Fruit fly (Drosophila melanogaster) whole organism, embryonic: ENCODE measurements around the gene apn.

ENCODE experiments used
- CG10366 ChIP-seq: fragments of 200-800 bp; sonication (Bioruptor generic); IDR thresholded peaks from 2 replicates; pipeline ENCODE4 v1.3.6; 2022; ENCODE audit warnings: missing biosample characterization, missing genetic modification characterization
- CG11695 ChIP-seq: fragments of 200-800 bp; sonication (Bioruptor generic); IDR thresholded peaks from 3 replicates; pipeline ENCODE4 v1.3.6; 2022; ENCODE audit warnings: missing biosample characterization, missing genetic modification characterization
- CG12071 ChIP-seq: fragments of 200-800 bp; sonication (Bioruptor generic); optimal IDR thresholded peaks from 3 replicates; lab custom pipeline; 2018; ENCODE audit warnings: missing biosample characterization, mild to moderate bottlenecking, missing genetic modification characterization
- CG12744 ChIP-seq: fragments of 200-800 bp; sonication (Bioruptor generic); optimal IDR thresholded peaks from 2 replicates; lab custom pipeline; 2016; ENCODE audit warnings: missing biosample characterization, missing genetic modification characterization
- CG12769 ChIP-seq: fragments of 200-800 bp; sonication (Bioruptor generic); optimal IDR thresholded peaks from 2 replicates; lab custom pipeline; 2019; ENCODE audit warnings: missing biosample characterization, mild to moderate bottlenecking, missing genetic modification characterization, moderate library complexity
- CG14441 ChIP-seq: fragments of 200-800 bp; sonication (Bioruptor generic); IDR thresholded peaks from 2 replicates; pipeline ENCODE4 v1.3.6; 2022; ENCODE audit warnings: missing biosample characterization, missing genetic modification characterization
- CG17328 ChIP-seq: fragments of 200-800 bp; sonication (Bioruptor generic); IDR thresholded peaks from 2 replicates; pipeline ENCODE4 v1.3.6; 2022; ENCODE audit warnings: missing biosample characterization, missing genetic modification characterization
- CG17359 ChIP-seq: fragments of 200-800 bp; sonication (Bioruptor generic); optimal IDR thresholded peaks from 3 replicates; lab custom pipeline; 2018; ENCODE audit warnings: missing biosample characterization, mild to moderate bottlenecking, missing genetic modification characterization, moderate library complexity
- CG2120 ChIP-seq: fragments of 200-800 bp; sonication (Bioruptor generic); optimal IDR thresholded peaks from 3 replicates; lab custom pipeline; 2016; ENCODE audit warnings: missing biosample characterization, missing genetic modification characterization
- CG3163 ChIP-seq: fragments of 200-800 bp; sonication (Bioruptor generic); optimal IDR thresholded peaks from 3 replicates; lab custom pipeline; 2016; ENCODE audit warnings: missing biosample characterization, missing genetic modification characterization
- CG6175 ChIP-seq: fragments of 200-800 bp; sonication (Bioruptor generic); IDR thresholded peaks from 3 replicates; pipeline ENCODE4 v1.3.6; 2022; ENCODE audit warnings: missing biosample characterization, missing genetic modification characterization
- CG6854 ChIP-seq: fragments of 200-800 bp; sonication (Bioruptor generic); optimal IDR thresholded peaks from 3 replicates; lab custom pipeline; 2017; ENCODE audit warnings: missing biosample characterization, mild to moderate bottlenecking, missing genetic modification characterization
- CG7786 ChIP-seq: fragments of 200-800 bp; sonication (Bioruptor generic); optimal IDR thresholded peaks from 2 replicates; lab custom pipeline; 2016; ENCODE audit warnings: missing biosample characterization, missing genetic modification characterization
- CG8388 ChIP-seq: fragments of 200-800 bp; sonication (Bioruptor generic); optimal IDR thresholded peaks from 2 replicates; lab custom pipeline; 2019; ENCODE audit warnings: missing biosample characterization, mild to moderate bottlenecking, missing genetic modification characterization, moderate library complexity
- D ChIP-seq, 2 experiments: fragments of 200-800 bp in 1 of 2; fragments of >200 bp in 1 of 2; sonication (Bioruptor generic) in 1 of 2; optimal IDR thresholded peaks; 2 replicates in 1 of 2; 3 replicates in 1 of 2; lab custom pipeline; 2017; ENCODE audit warnings: mild to moderate bottlenecking in 1 of 2, missing biosample characterization in 1 of 2, missing genetic modification characterization in 1 of 2, missing genetic modification reagents in 1 of 2
- Dek ChIP-seq: fragments of 200-800 bp; sonication (Bioruptor generic); optimal IDR thresholded peaks from 3 replicates; lab custom pipeline; 2019; ENCODE audit warnings: missing biosample characterization, mild to moderate bottlenecking, missing genetic modification characterization, moderate library complexity
- E2f2 ChIP-seq: fragments of 200-800 bp; sonication (Bioruptor generic); IDR thresholded peaks from 2 replicates; pipeline ENCODE4 v1.3.6; 2022; ENCODE audit warnings: missing biosample characterization, missing genetic modification characterization
- H2.0 ChIP-seq: fragments of 200-800 bp; sonication (Bioruptor generic); IDR thresholded peaks from 2 replicates; pipeline ENCODE4 v1.3.6; 2022; ENCODE audit warnings: missing biosample characterization, missing genetic modification characterization
- MESR4 ChIP-seq: fragments of 200-800 bp; sonication (Bioruptor generic); optimal IDR thresholded peaks from 2 replicates; lab custom pipeline; 2018; ENCODE audit warnings: missing biosample characterization, mild to moderate bottlenecking, missing genetic modification characterization, moderate library complexity
- Max ChIP-seq: fragments of 200-800 bp; sonication (Bioruptor generic); optimal IDR thresholded peaks from 2 replicates; lab custom pipeline; 2016; ENCODE audit warnings: missing biosample characterization, mild to moderate bottlenecking, missing genetic modification characterization
- NfI ChIP-seq: fragments of 200-800 bp; sonication (Bioruptor generic); optimal IDR thresholded peaks from 3 replicates; lab custom pipeline; 2018; ENCODE audit warnings: missing biosample characterization, mild to moderate bottlenecking, missing genetic modification characterization, moderate library complexity
- Oli ChIP-seq: fragments of 200-800 bp; sonication (Bioruptor generic); optimal IDR thresholded peaks from 2 replicates; lab custom pipeline; 2018; ENCODE audit warnings: missing biosample characterization, mild to moderate bottlenecking, missing genetic modification characterization, moderate library complexity
- PHDP ChIP-seq: fragments of 200-800 bp; sonication (Bioruptor generic); optimal IDR thresholded peaks from 3 replicates; lab custom pipeline; 2018; ENCODE audit warnings: missing biosample characterization, mild to moderate bottlenecking, missing genetic modification characterization, moderate library complexity
- Rx ChIP-seq: fragments of 200-800 bp; sonication (Bioruptor generic); IDR thresholded peaks from 2 replicates; pipeline ENCODE4 v1.3.6; 2022; ENCODE audit warnings: missing biosample characterization, missing genetic modification characterization
- bcd ChIP-seq: fragments of 200-800 bp; sonication (Bioruptor generic); optimal IDR thresholded peaks from 2 replicates; lab custom pipeline; 2017; ENCODE audit warnings: missing biosample characterization, mild to moderate bottlenecking, missing genetic modification characterization
- bowl ChIP-seq: fragments of 200-800 bp; sonication (Bioruptor generic); IDR thresholded peaks from 2 replicates; pipeline ENCODE4 v1.3.6; 2022; ENCODE audit warnings: missing biosample characterization, missing genetic modification characterization
- ci ChIP-seq: fragments of 200-800 bp; sonication (Bioruptor generic); IDR thresholded peaks from 3 replicates; pipeline ENCODE4 v1.3.6; 2022; ENCODE audit warnings: missing biosample characterization, missing genetic modification characterization
- dm ChIP-seq: fragments of 200-800 bp; sonication (Bioruptor generic); optimal IDR thresholded peaks from 3 replicates; lab custom pipeline; 2016; ENCODE audit warnings: missing biosample characterization, missing genetic modification characterization
- dmrt99B ChIP-seq: fragments of 200-800 bp; sonication (Bioruptor generic); optimal IDR thresholded peaks from 2 replicates; lab custom pipeline; 2018; ENCODE audit warnings: missing biosample characterization, mild to moderate bottlenecking, missing genetic modification characterization, moderate library complexity
- dpn ChIP-seq, 2 experiments: fragments of 200-800 bp; sonication (Bioruptor generic); optimal IDR thresholded peaks; 3 replicates each; lab custom pipeline; 2016; ENCODE audit warnings: missing biosample characterization in 2 of 2, missing genetic modification characterization in 2 of 2
- esg ChIP-seq: fragments of 200-800 bp; sonication (Bioruptor generic); conservative IDR thresholded peaks from 2 replicates; pipeline ENCODE4 v1.3.6; 2022; ENCODE audit warnings: missing biosample characterization, missing genetic modification characterization
- fd96Cb ChIP-seq: fragments of 200-800 bp; sonication (Bioruptor generic); optimal IDR thresholded peaks from 2 replicates; lab custom pipeline; 2018; ENCODE audit warnings: missing biosample characterization, mild to moderate bottlenecking, missing genetic modification characterization, moderate library complexity
- gro ChIP-seq: fragments of 200-800 bp; sonication (Bioruptor generic); optimal IDR thresholded peaks from 2 replicates; lab custom pipeline; 2016; ENCODE audit warnings: missing biosample characterization, missing genetic modification characterization
- hbn ChIP-seq: fragments of 200-800 bp; sonication (Bioruptor generic); IDR thresholded peaks from 2 replicates; pipeline ENCODE4 v1.3.6; 2022; ENCODE audit warnings: missing biosample characterization, missing genetic modification characterization; ENCODE audit not compliant: partially characterized antibody
- jigr1 ChIP-seq: fragments of 200-800 bp; sonication (Bioruptor generic); IDR thresholded peaks from 3 replicates; pipeline ENCODE4 v1.3.6; 2022; ENCODE audit warnings: missing biosample characterization, missing genetic modification characterization
- ken ChIP-seq: fragments of 200-800 bp; sonication (Bioruptor generic); IDR thresholded peaks from 3 replicates; pipeline ENCODE4 v1.3.6; 2022; ENCODE audit warnings: missing biosample characterization, missing genetic modification characterization
- nmo ChIP-seq: fragments of 200-800 bp; sonication (Bioruptor generic); optimal IDR thresholded peaks from 2 replicates; lab custom pipeline; 2018; ENCODE audit warnings: missing biosample characterization, mild to moderate bottlenecking, missing genetic modification characterization, moderate library complexity
- repo ChIP-seq: fragments of 200-800 bp; sonication (Bioruptor generic); optimal IDR thresholded peaks from 2 replicates; lab custom pipeline; 2016; ENCODE audit warnings: missing biosample characterization, missing genetic modification characterization
- sisA ChIP-seq: fragments of 200-800 bp; sonication (Bioruptor generic); IDR thresholded peaks from 2 replicates; pipeline ENCODE4 v1.3.6; 2022; ENCODE audit warnings: missing biosample characterization, missing genetic modification characterization
- slbo ChIP-seq: fragments of 200-800 bp; sonication (Bioruptor generic); IDR thresholded peaks from 2 replicates; pipeline ENCODE4 v1.3.6; 2022; ENCODE audit warnings: missing biosample characterization, missing genetic modification characterization
- so ChIP-seq: fragments of 200-800 bp; sonication (Bioruptor generic); IDR thresholded peaks from 3 replicates; pipeline ENCODE4 v1.3.6; 2022; ENCODE audit warnings: missing biosample characterization, missing genetic modification characterization
- stwl ChIP-seq: fragments of 200-800 bp; sonication (Bioruptor generic); optimal IDR thresholded peaks from 3 replicates; lab custom pipeline; 2018; ENCODE audit warnings: missing biosample characterization, mild to moderate bottlenecking, missing genetic modification characterization, moderate library complexity
- sug ChIP-seq: fragments of 200-800 bp; optimal IDR thresholded peaks from 2 replicates; lab custom pipeline; 2019; ENCODE audit warnings: missing biosample characterization, mild to moderate bottlenecking, missing genetic modification characterization, moderate library complexity
- tll ChIP-seq, 2 experiments: fragments of 200-800 bp in 1 of 2; fragments of >200 bp in 1 of 2; sonication (Bioruptor generic) in 1 of 2; optimal IDR thresholded peaks; 2 replicates each; lab custom pipeline; 2017 to 2019; ENCODE audit warnings: missing biosample characterization in 2 of 2, missing genetic modification characterization in 2 of 2, mild to moderate bottlenecking in 1 of 2, moderate library complexity in 1 of 2
- unpg ChIP-seq: fragments of 200-800 bp; sonication (Bioruptor generic); optimal IDR thresholded peaks from 3 replicates; lab custom pipeline; 2018; ENCODE audit warnings: missing biosample characterization, mild to moderate bottlenecking, missing genetic modification characterization, moderate library complexity
- vfl ChIP-seq: fragments of 200-800 bp; sonication (Bioruptor generic); optimal IDR thresholded peaks from 2 replicates; lab custom pipeline; 2016; ENCODE audit warnings: missing biosample characterization, missing genetic modification characterization
- vvl ChIP-seq: fragments of 200-800 bp; sonication (Bioruptor generic); IDR thresholded peaks from 2 replicates; pipeline ENCODE4 v1.3.6; 2022; ENCODE audit warnings: missing biosample characterization, missing genetic modification characterization
- wor ChIP-seq: fragments of 200-800 bp; sonication (Bioruptor generic); IDR thresholded peaks from 2 replicates; pipeline ENCODE4 v1.3.6; 2022; ENCODE audit warnings: missing biosample characterization, missing genetic modification characterization
- zen2 ChIP-seq: fragments of 200-800 bp; sonication (Bioruptor generic); IDR thresholded peaks from 3 replicates; pipeline ENCODE4 v1.3.6; 2022; ENCODE audit warnings: missing biosample characterization, missing genetic modification characterization; ENCODE audit not compliant: partially characterized antibody

apn gene

dm6 chr3R:13288763-13289312, at the start of gene apn:
Gene apn (minus strand): TSS chr3R:13288813.
- TF ChIP-seq dmrt99B (tag; lab: Kevin White, UChicago): peak; percentile 48
- TF ChIP-seq CG2120: no peak
- TF ChIP-seq CG17328 (GFP tag; lab: Robert Waterston, UW): peak; percentile 65; the same call in 1 of the 2 replicates
- TF ChIP-seq nmo (GFP tag; lab: Kevin White, UChicago): peak; percentile 4
- TF ChIP-seq dm (GFP tag; lab: Kevin White, UChicago): no peak
- peak; percentile 50; the same call in 2 of the 3 replicates for TF ChIP-seq ci
- peak; percentile 25 for TF ChIP-seq unpg
- TF ChIP-seq esg: no peak
- no peak for TF ChIP-seq jigr1 (GFP tag; lab: Robert Waterston, UW)
- no peak for TF ChIP-seq NfI
- peak; percentile 37 for TF ChIP-seq CG8388
- TF ChIP-seq ken: 0 out of 3 replicates have a peak, but pooled peaks have one; percentile 19
- TF ChIP-seq vvl: peak; percentile 58
- TF ChIP-seq H2.0: 0 out of 2 replicates have a peak, but pooled peaks have one; percentile 7
- no peak for TF ChIP-seq D (optimal IDR thresholded peaks at IDR 0.05; lab: Kevin White, UChicago)
- TF ChIP-seq D (GFP tag; optimal IDR thresholded peaks at IDR 0.05; lab: Kevin White, UChicago): no peak
- no peak for TF ChIP-seq Max (GFP tag; lab: Kevin White, UChicago)
- peak; percentile 36; the same call in 1 of the 2 replicates for TF ChIP-seq CG14441 (GFP tag; lab: Robert Waterston, UW)
- no peak for TF ChIP-seq Dek
- TF ChIP-seq CG10366 (GFP tag; lab: Robert Waterston, UW): peak; percentile 48
- TF ChIP-seq CG7786: no peak
- no peak for TF ChIP-seq CG17359 (tag; lab: Kevin White, UChicago)
- no peak for TF ChIP-seq vfl
- no peak for TF ChIP-seq so (GFP tag; lab: Robert Waterston, UW)
- no peak for TF ChIP-seq CG12769 (tag; lab: Kevin White, UChicago)
- no peak for TF ChIP-seq bcd (GFP tag; lab: Kevin White, UChicago)
- no peak for TF ChIP-seq repo (GFP tag; lab: Kevin White, UChicago)
- TF ChIP-seq CG6854 (GFP tag; lab: Kevin White, UChicago): no peak
- TF ChIP-seq MESR4 (GFP tag; lab: Kevin White, UChicago): no peak
- no peak for TF ChIP-seq gro (GFP tag; lab: Kevin White, UChicago)
- no peak for TF ChIP-seq CG12744
- TF ChIP-seq fd96Cb (tag; lab: Kevin White, UChicago): peak; percentile 1
- no peak for TF ChIP-seq stwl (tag; lab: Kevin White, UChicago)
- TF ChIP-seq hbn (GFP tag; lab: Robert Waterston, UW): no peak
- TF ChIP-seq CG11695 (GFP tag; lab: Robert Waterston, UW): no peak
- 0 out of 2 replicates have a peak, but pooled peaks have one; percentile 3 for TF ChIP-seq slbo (GFP tag; lab: Robert Waterston, UW)
- no peak for TF ChIP-seq PHDP (tag; lab: Kevin White, UChicago)
- TF ChIP-seq CG6175 (GFP tag; lab: Robert Waterston, UW): no peak
- no peak for TF ChIP-seq zen2 (GFP tag; lab: Robert Waterston, UW)
- TF ChIP-seq CG12071 (GFP tag; lab: Kevin White, UChicago): no peak
- TF ChIP-seq dpn (GFP tag; optimal IDR thresholded peaks at IDR 0.05; lab: Kevin White, UChicago): peak in 1 of 2 experiments; percentile 37
- peak; percentile 42 for TF ChIP-seq Oli (tag; lab: Kevin White, UChicago)
- TF ChIP-seq bowl (GFP tag; lab: Robert Waterston, UW): no peak
- TF ChIP-seq sug: no peak
- no peak for TF ChIP-seq CG3163 (GFP tag; lab: Kevin White, UChicago)
- peak; percentile 37; the same call in 1 of the 2 replicates for TF ChIP-seq sisA
- TF ChIP-seq Rx (GFP tag; lab: Robert Waterston, UW): 0 out of 2 replicates have a peak, but pooled peaks have one; percentile 5
- TF ChIP-seq E2f2 (GFP tag; lab: Robert Waterston, UW): 0 out of 2 replicates have a peak, but pooled peaks have one; percentile 19
- TF ChIP-seq wor (GFP tag; lab: Robert Waterston, UW): 0 out of 2 replicates have a peak, but pooled peaks have one; percentile 23
- no peak for TF ChIP-seq tll (GFP tag; optimal IDR thresholded peaks at IDR 0.05; lab: Kevin White, UChicago)
